Worm (Caenorhabditis elegans) whole organism, late embryonic: ENCODE results near the gene gst-33.

Experiments
- C38D4.7 ChIP-seq: fragments of 200-800 bp; sonication (Bioruptor generic); optimal IDR thresholded peaks from 2 replicates; lab custom pipeline; 2018; ENCODE audit warnings: mild to moderate bottlenecking, missing genetic modification characterization, moderate library complexity, missing compliant biosample characterization
- F13H6.1 ChIP-seq: sonication (generic microtip); optimal IDR thresholded peaks from 2 replicates; lab custom pipeline; 2016; ENCODE audit warnings: missing genetic modification characterization, missing compliant biosample characterization
- K02D7.2 ChIP-seq: sonication (generic microtip); optimal IDR thresholded peaks from 2 replicates; lab custom pipeline; 2017; ENCODE audit warnings: mild to moderate bottlenecking, missing genetic modification characterization, missing compliant biosample characterization
- K09A11.1 ChIP-seq: sonication (generic microtip); optimal IDR thresholded peaks from 2 replicates; lab custom pipeline; 2017; ENCODE audit warnings: antibody characterized with exemption, mild to moderate bottlenecking, missing genetic modification characterization, missing compliant biosample characterization; ENCODE audit not compliant: insufficient read depth
- ahr-1 ChIP-seq: sonication (generic microtip); optimal IDR thresholded peaks from 2 replicates; lab custom pipeline; 2016; ENCODE audit warnings: missing genetic modification characterization, missing compliant biosample characterization
- ceh-14 ChIP-seq: sonication (generic microtip); optimal IDR thresholded peaks from 2 replicates; lab custom pipeline; 2016; ENCODE audit warnings: missing genotype, missing genetic modification characterization, missing compliant biosample characterization
- ceh-18 ChIP-seq: sonication (generic microtip); optimal IDR thresholded peaks from 2 replicates; lab custom pipeline; 2016; ENCODE audit warnings: missing genetic modification characterization, missing compliant biosample characterization
- ceh-19 ChIP-seq: fragments of 200-800 bp; sonication (Bioruptor generic); optimal IDR thresholded peaks from 2 replicates; lab custom pipeline; 2018; ENCODE audit warnings: mild to moderate bottlenecking, missing genetic modification characterization, missing compliant biosample characterization
- ceh-2 ChIP-seq: sonication (generic microtip); optimal IDR thresholded peaks from 2 replicates; lab custom pipeline; 2016; ENCODE audit warnings: missing genotype, missing genetic modification characterization, missing compliant biosample characterization
- ceh-24 ChIP-seq: sonication (generic microtip); optimal IDR thresholded peaks from 2 replicates; lab custom pipeline; 2016; ENCODE audit warnings: mild to moderate bottlenecking, missing genetic modification characterization, missing compliant biosample characterization
- ceh-34 ChIP-seq: sonication (generic microtip); optimal IDR thresholded peaks from 2 replicates; lab custom pipeline; 2016; ENCODE audit warnings: mild to moderate bottlenecking, missing genetic modification characterization, missing compliant biosample characterization
- dve-1 ChIP-seq: sonication (generic microtip); optimal IDR thresholded peaks from 2 replicates; lab custom pipeline; 2017; ENCODE audit warnings: antibody characterized with exemption, mild to moderate bottlenecking, missing genetic modification characterization, missing compliant biosample characterization
- fax-1 ChIP-seq: sonication (generic microtip); optimal IDR thresholded peaks from 2 replicates; lab custom pipeline; 2016; ENCODE audit warnings: missing genotype, missing genetic modification characterization, missing compliant biosample characterization
- fkh-10 ChIP-seq: fragments of 150-350 bp; optimal IDR thresholded peaks from 2 replicates; lab custom pipeline; 2014; ENCODE audit warnings: missing biosample characterization, missing genetic modification reagents, missing genetic modification characterization
- fkh-6 ChIP-seq: sonication (generic microtip); optimal IDR thresholded peaks from 2 replicates; lab custom pipeline; 2016; ENCODE audit warnings: missing genetic modification characterization, missing compliant biosample characterization
- hlh-13 ChIP-seq: fragments of 200-800 bp; sonication (Bioruptor generic); optimal IDR thresholded peaks from 2 replicates; lab custom pipeline; 2018; ENCODE audit warnings: mild to moderate bottlenecking, missing genetic modification characterization, missing compliant biosample characterization
- hlh-15 ChIP-seq: sonication (generic microtip); optimal IDR thresholded peaks from 2 replicates; lab custom pipeline; 2016; ENCODE audit warnings: missing genetic modification characterization, missing compliant biosample characterization
- hlh-30 ChIP-seq: sonication (generic microtip); optimal IDR thresholded peaks from 2 replicates; lab custom pipeline; 2017; ENCODE audit warnings: antibody characterized with exemption, missing genetic modification characterization, missing compliant biosample characterization; ENCODE audit not compliant: insufficient read depth
- hlh-6 ChIP-seq: sonication (generic microtip); optimal IDR thresholded peaks from 2 replicates; lab custom pipeline; 2016; ENCODE audit warnings: missing genotype, missing genetic modification characterization, missing compliant biosample characterization
- lim-6 ChIP-seq: sonication (generic microtip); optimal IDR thresholded peaks from 2 replicates; lab custom pipeline; 2016; ENCODE audit warnings: missing genetic modification characterization, missing compliant biosample characterization
- lin-11 ChIP-seq: fragments of 200-800 bp; sonication (Bioruptor generic); optimal IDR thresholded peaks from 2 replicates; lab custom pipeline; 2018; ENCODE audit warnings: mild to moderate bottlenecking, missing genetic modification characterization, missing compliant biosample characterization
- nfya-1 ChIP-seq: sonication (generic microtip); optimal IDR thresholded peaks from 2 replicates; lab custom pipeline; 2017; ENCODE audit warnings: missing genetic modification characterization, mild to moderate bottlenecking, missing compliant biosample characterization, antibody characterized with exemption, moderate library complexity
- nhr-11 ChIP-seq: fragments of 150-350 bp; optimal IDR thresholded peaks from 2 replicates; lab custom pipeline; 2014; ENCODE audit warnings: missing biosample characterization, missing genetic modification characterization
- npax-4 ChIP-seq: sonication (generic microtip); optimal IDR thresholded peaks from 2 replicates; lab custom pipeline; 2016; ENCODE audit warnings: missing genetic modification characterization, missing compliant biosample characterization
- odd-2 ChIP-seq: sonication (generic microtip); optimal IDR thresholded peaks from 2 replicates; lab custom pipeline; 2017; ENCODE audit warnings: antibody characterized with exemption, mild to moderate bottlenecking, missing genetic modification characterization, missing compliant biosample characterization
- pag-3 ChIP-seq: sonication (generic microtip); optimal IDR thresholded peaks from 2 replicates; lab custom pipeline; 2016; ENCODE audit warnings: missing compliant biosample characterization, missing genetic modification characterization, borderline replicate concordance
- pat-9 ChIP-seq: fragments of 200-800 bp; sonication (Bioruptor generic); optimal IDR thresholded peaks from 2 replicates; lab custom pipeline; 2018; ENCODE audit warnings: mild to moderate bottlenecking, missing genetic modification characterization, moderate library complexity, missing compliant biosample characterization
- pqm-1 ChIP-seq: sonication (generic microtip); optimal IDR thresholded peaks from 2 replicates; lab custom pipeline; 2016; ENCODE audit warnings: missing genetic modification characterization, missing compliant biosample characterization
- rnt-1 ChIP-seq: sonication (generic microtip); optimal IDR thresholded peaks from 2 replicates; lab custom pipeline; 2016; ENCODE audit warnings: missing genetic modification characterization, missing compliant biosample characterization
- syd-9 ChIP-seq: sonication (generic microtip); optimal IDR thresholded peaks from 2 replicates; lab custom pipeline; 2016; ENCODE audit warnings: mild to moderate bottlenecking, missing genetic modification characterization, moderate library complexity, missing compliant biosample characterization
- tbx-2 ChIP-seq: sonication (generic microtip); optimal IDR thresholded peaks from 2 replicates; lab custom pipeline; 2016; ENCODE audit warnings: missing genetic modification characterization, missing compliant biosample characterization
- ttx-3 ChIP-seq: sonication (generic microtip); optimal IDR thresholded peaks from 2 replicates; lab custom pipeline; 2016; ENCODE audit warnings: missing genetic modification reagents, missing genetic modification characterization, missing compliant biosample characterization
- unc-42 ChIP-seq: sonication (generic microtip); optimal IDR thresholded peaks from 2 replicates; lab custom pipeline; 2016; ENCODE audit warnings: missing genotype, missing genetic modification characterization, missing compliant biosample characterization
- unc-86 ChIP-seq: sonication (generic microtip); optimal IDR thresholded peaks from 2 replicates; lab custom pipeline; 2016; ENCODE audit warnings: missing genetic modification characterization, missing compliant biosample characterization
- zip-5 ChIP-seq: sonication (generic microtip); optimal IDR thresholded peaks from 2 replicates; lab custom pipeline; 2016; ENCODE audit warnings: missing genetic modification characterization, missing compliant biosample characterization
- ztf-16 ChIP-seq: sonication (generic microtip); optimal IDR thresholded peaks from 2 replicates; lab custom pipeline; 2017; ENCODE audit warnings: missing genetic modification characterization, missing compliant biosample characterization

gst-33 gene

ce11 chrV:3428697-3429096, 39.7 kb downstream of the gst-33 start, which contains the start of gene srab-20:
Gene srab-20 (plus strand): TSS chrV:3428997.
- TF ChIP-seq hlh-30 (tag; lab: Kevin White, UChicago) (no peak), tbx-2 (tag; lab: Kevin White, UChicago) (no peak), ceh-2 (tag; lab: Kevin White, UChicago) (no peak), ahr-1 (tag; lab: Kevin White, UChicago) (no peak), syd-9 (tag; lab: Kevin White, UChicago) (no peak), pqm-1 (tag; lab: Kevin White, UChicago) (no peak), ceh-24 (tag; lab: Kevin White, UChicago) (no peak), zip-5 (tag; lab: Kevin White, UChicago) (no peak), ceh-14 (tag; lab: Kevin White, UChicago) (no peak), ceh-18 (tag; lab: Kevin White, UChicago) (no peak)

- TF ChIP-seq F13H6.1 (tag; lab: Kevin White, UChicago) (no peak), rnt-1 (tag; lab: Kevin White, UChicago) (no peak), nfya-1 (tag; lab: Kevin White, UChicago) (no peak), C38D4.7 (GFP tag; lab: Kevin White, UChicago) (no peak), npax-4 (tag; lab: Kevin White, UChicago) (no peak), ztf-16 (no peak), K09A11.1 (tag; lab: Kevin White, UChicago) (no peak)
These were observed 42.3 kb downstream of the gst-33 start, which contains the start of gene srab-22 for ce11 chrV:3426076-3426475. Gene srab-22 (plus strand): TSS chrV:3426376.

DNA sequence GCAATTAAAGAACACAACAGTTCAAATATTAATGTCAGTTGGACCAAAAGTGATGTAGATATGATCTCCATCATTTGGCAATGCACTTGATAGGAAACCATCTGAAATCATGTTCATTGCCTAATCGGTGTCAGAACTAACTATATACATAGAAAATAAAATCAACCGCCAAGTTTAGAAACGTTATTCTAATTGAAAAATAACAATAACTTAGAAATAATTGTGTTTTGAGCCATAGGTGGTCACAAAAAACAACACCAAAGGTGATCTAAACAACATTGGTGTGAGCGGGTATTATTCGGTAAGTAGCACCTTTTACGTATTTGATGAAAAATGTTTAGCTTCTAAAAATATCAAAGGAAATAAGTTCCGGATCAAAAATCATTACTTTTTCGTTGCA, 44.0 kb downstream of the gst-33 start, which contains the start of gene srab-21:
TSS of gene srab-21 (minus strand) at position 101 of the 400 bp plus-strand sequence.
- TF ChIP-seq dve-1 (tag; lab: Kevin White, UChicago) (no peak), lin-11 (tag; lab: Kevin White, UChicago) (no peak), lim-6 (tag; lab: Kevin White, UChicago) (no peak), K09A11.1 (tag; lab: Kevin White, UChicago) (no peak), pqm-1 (tag; lab: Kevin White, UChicago) (no peak), hlh-6 (tag; lab: Kevin White, UChicago) (no peak), ttx-3 (tag; lab: Kevin White, UChicago) (no peak), F13H6.1 (tag; lab: Kevin White, UChicago) (no peak), C38D4.7 (GFP tag; lab: Kevin White, UChicago) (no peak), pat-9 (tag; lab: Kevin White, UChicago) (no peak), fkh-10 (no peak), fax-1 (tag; lab: Kevin White, UChicago) (no peak), hlh-13 (GFP tag; lab: Kevin White, UChicago) (no peak), ceh-14 (tag; lab: Kevin White, UChicago) (no peak)

ce11 chrV:3417928-3418327, 50.4 kb downstream of the gst-33 start, which contains the start of gene T20D4.3:
Gene T20D4.3 (plus strand): TSS chrV:3418228.
- TF ChIP-seq K02D7.2 (tag; lab: Kevin White, UChicago) (no peak), ceh-19 (GFP tag; lab: Kevin White, UChicago) (no peak), lim-6 (tag; lab: Kevin White, UChicago) (no peak), npax-4 (tag; lab: Kevin White, UChicago) (no peak), ztf-16 (no peak), odd-2 (tag; lab: Kevin White, UChicago) (no peak), unc-86 (no peak), hlh-15 (no peak), pag-3 (tag; lab: Kevin White, UChicago) (no peak), F13H6.1 (tag; lab: Kevin White, UChicago) (no peak), fkh-6 (tag; lab: Kevin White, UChicago) (no peak), unc-42 (tag; lab: Kevin White, UChicago) (no peak), tbx-2 (tag; lab: Kevin White, UChicago) (no peak), C38D4.7 (GFP tag; lab: Kevin White, UChicago) (no peak), nhr-11 (tag; lab: Kevin White, UChicago) (no peak), K09A11.1 (tag; lab: Kevin White, UChicago) (no peak), ceh-34 (no peak)
